Worm (Caenorhabditis elegans): Measurements from ENCODE around the gene ZK418.2.

- TF ChIP-seq elt-2 (tag; optimal IDR thresholded peaks at IDR 0.05) (no peak), nhr-232 (tag; optimal IDR thresholded peaks at IDR 0.05) (no peak), hlh-13 (GFP tag; optimal IDR thresholded peaks at IDR 0.05) (no peak), unc-86 (tag; optimal IDR thresholded peaks at IDR 0.05) (no peak), F13H6.1 (tag; optimal IDR thresholded peaks at IDR 0.05) (no peak), mec-3 (tag; optimal IDR thresholded peaks at IDR 0.05; ENCODE audit: borderline replicate concordance) (no peak), tbx-2 (tag; optimal IDR thresholded peaks at IDR 0.05) (no peak), ceh-2 (tag; optimal IDR thresholded peaks at IDR 0.05) (no peak), syd-9 (tag; optimal IDR thresholded peaks at IDR 0.05) (no peak), ref-2 (tag; optimal IDR thresholded peaks at IDR 0.05) (no peak)
Observed at ce11 chrIII:7142172-7142601, 51.0 kb downstream of the ZK418.2 start.
